Worm (Caenorhabditis elegans) whole organism, dauer: Measurements from ENCODE around the gene C04C3.4.

Experiments used
- unc-62 ChIP-seq: sonication (generic microtip); optimal IDR thresholded peaks from 2 replicates; lab custom pipeline; 2017; ENCODE audit warnings: missing biosample characterization, missing genetic modification reagents, missing genetic modification characterization

Gene C04C3.4

DNA sequence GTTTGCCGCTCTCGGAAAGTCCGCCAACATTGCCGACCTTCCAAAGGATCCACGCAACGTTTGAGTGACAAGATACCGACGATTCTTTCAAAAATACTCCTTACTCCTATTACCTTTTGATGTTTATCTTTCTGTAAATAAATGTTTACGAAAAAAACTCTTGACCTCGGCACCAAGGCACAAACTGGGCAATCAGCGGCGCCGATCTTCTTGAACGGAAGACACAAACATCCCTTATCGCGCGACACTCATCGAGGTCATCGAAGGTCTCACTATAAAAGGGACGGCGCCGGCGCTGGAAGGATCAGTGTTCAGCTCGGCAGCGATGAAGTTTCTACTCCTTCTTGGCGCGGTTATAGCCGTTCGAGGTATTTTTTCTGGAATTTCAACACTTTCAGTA is 45.2 kb downstream of the C04C3.4 start, which contains the start of gene grd-3:
TSS of gene grd-3 (plus strand) at position 302 of the 400 bp plus-strand sequence.
- no peak for TF ChIP-seq unc-62 (GFP tag; lab: Kevin White, UChicago)

DNA sequence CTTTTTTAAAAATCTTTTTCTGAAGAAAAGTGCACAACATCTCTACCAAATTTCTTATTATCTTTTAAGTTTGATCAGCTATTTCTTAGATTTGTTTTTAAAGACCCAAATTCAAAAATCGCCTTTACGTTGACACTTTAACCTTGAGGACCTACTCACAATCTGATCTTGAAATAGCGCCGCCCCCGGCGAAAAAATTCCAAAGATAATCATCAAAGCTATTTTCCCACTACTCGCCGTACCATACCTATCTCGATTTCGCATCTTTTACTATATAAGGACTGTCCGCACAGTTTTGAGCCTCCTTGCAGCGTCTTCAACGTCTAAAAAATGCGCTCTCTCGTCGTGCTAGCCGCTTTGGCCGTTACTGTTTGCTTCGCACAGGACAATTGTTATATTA is 46.7 kb downstream of the C04C3.4 start, which contains the start of gene grd-10:
TSS of gene grd-10 (plus strand) at position 208 of the 400 bp plus-strand sequence.
- TF ChIP-seq unc-62 (GFP tag; lab: Kevin White, UChicago), result no peak

DNA sequence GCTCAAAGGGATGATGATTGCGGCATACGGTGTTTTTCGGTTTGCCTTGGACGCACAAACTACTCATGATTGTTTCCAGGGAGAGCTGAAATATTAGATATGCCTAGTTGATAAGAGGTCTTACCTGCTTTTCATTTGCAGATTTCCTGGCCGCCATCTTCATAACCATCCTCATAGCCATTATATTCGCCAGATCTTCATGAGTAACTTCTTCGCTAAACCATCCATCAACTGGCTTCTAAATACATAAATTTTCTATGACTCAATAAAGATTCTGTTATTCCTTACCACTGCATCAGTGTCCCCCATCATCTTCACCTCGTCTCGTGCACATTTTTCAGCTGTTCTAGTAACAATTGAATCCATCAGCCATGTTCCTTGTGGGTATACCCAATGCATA is 48.3 kb downstream of the C04C3.4 start:
- TF ChIP-seq unc-62 (GFP tag; lab: Kevin White, UChicago), result no peak

DNA sequence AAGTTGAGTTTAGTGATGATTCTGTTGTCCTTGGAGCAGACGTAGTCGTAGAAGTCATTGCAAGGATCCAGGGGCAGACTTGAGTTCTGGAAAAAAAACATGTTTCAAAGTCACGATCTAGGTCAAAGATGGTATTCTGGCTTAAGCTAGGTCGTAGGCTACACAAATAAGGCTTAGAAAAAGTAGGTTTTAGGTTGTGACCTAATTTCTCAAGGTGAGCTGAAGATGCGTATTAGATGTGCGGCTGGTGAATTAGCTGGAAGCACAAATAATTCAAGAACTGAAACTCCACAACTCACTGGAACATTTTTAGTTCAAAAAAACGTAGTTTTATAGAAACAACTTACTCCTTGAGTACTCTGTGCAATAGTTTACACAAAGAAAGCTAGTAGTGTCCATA is 49.9 kb downstream of the C04C3.4 start, which contains the start of gene F09D12.2:
TSS of gene F09D12.2 (minus strand) at position 101 of the 400 bp plus-strand sequence.
- TF ChIP-seq unc-62 (GFP tag; lab: Kevin White, UChicago), result no peak
